Worm (Caenorhabditis elegans) whole organism, L4/young adult: ENCODE data around the gene sru-35.

ENCODE experiments used
- W03F9.2 ChIP-seq: fragments of 150-350 bp; optimal IDR thresholded peaks from 2 replicates; lab custom pipeline; 2014; ENCODE audit warnings: missing biosample characterization, missing genetic modification characterization
- dao-5 ChIP-seq: sonication (generic microtip); optimal IDR thresholded peaks from 2 replicates; lab custom pipeline; 2016; ENCODE audit warnings: missing genotype, missing genetic modification characterization, moderate library complexity, missing compliant biosample characterization
- him-1 ChIP-seq: sonication (generic microtip); optimal IDR thresholded peaks from 2 replicates; lab custom pipeline; 2016; ENCODE audit warnings: missing genotype, missing genetic modification reagents, missing genetic modification characterization, missing compliant biosample characterization

Gene sru-35

ce11 chrIV:8739926-8740325, 50.1 kb downstream of the sru-35 start, which contains the start of gene mrps-33:
mrps-33 (minus strand) TSS chrIV:8740026.
- no peak for TF ChIP-seq him-1 (tag; lab: Kevin White, UChicago)
- no peak for TF ChIP-seq dao-5 (tag; lab: Kevin White, UChicago)
- TF ChIP-seq W03F9.2, result no peak

ce11 chrIV:8739294-8739693, 50.8 kb downstream of the sru-35 start, which contains the start of gene F21D5.5:
F21D5.5 (minus strand) TSS chrIV:8739394.
- no peak for TF ChIP-seq him-1 (tag; lab: Kevin White, UChicago)
- no peak for TF ChIP-seq W03F9.2
- no peak for TF ChIP-seq dao-5 (tag; lab: Kevin White, UChicago)
